In the genomic region with DNA sequence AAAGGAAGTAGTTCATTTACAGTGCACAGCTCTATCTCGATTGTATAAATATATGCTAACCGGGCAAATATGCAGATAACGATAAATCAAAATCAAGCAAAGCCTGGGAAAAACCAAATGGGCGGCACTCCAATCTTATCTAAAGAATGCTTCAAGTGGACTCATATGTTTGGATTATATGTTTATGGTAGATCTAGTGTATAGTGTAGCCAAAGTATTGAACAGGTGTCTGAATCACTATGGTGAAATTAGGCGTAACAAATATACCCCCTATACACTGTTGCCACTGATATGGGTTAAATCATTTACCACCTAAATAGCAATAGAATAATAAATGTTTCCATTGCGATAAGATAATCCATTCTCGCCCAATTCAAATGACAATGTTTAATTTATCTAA, we compare ENCODE assay signal across 2 fruit fly cellular contexts.
A peak's percentile ranks its signal among the peaks of the same experiment; 100 is the strongest.
TF ChIP-seq lines count a peak whose summit lies in the region.

No protein-coding gene starts in this region.

- no peak for TF ChIP-seq CTCF in whole organism, embryonic (GFP tag; optimal IDR thresholded peaks at IDR 0.05; lab: Kevin White, UChicago)

TF ChIP-seq in whole organism, embryonic, 481 proteins besides CTCF, POLR2A, EP300 and RAD21 (continues in another document):
- no peak for TF ChIP-seq Elba2 (GFP tag; optimal IDR thresholded peaks at IDR 0.05; lab: Kevin White, UChicago)
- TF ChIP-seq wek (GFP tag; optimal IDR thresholded peaks at IDR 0.05; lab: Kevin White, UChicago): no peak
- TF ChIP-seq otp (GFP tag; IDR thresholded peaks at IDR 0.05; lab: Robert Waterston, UW): no peak
- no peak for TF ChIP-seq CG2116 (GFP tag; optimal IDR thresholded peaks at IDR 0.05; lab: Kevin White, UChicago)
- no peak for TF ChIP-seq Hmr (GFP tag; optimal IDR thresholded peaks at IDR 0.05; lab: Kevin White, UChicago)
- TF ChIP-seq crc (GFP tag; optimal IDR thresholded peaks at IDR 0.05; lab: Kevin White, UChicago): no peak
- no peak for TF ChIP-seq ewg (GFP tag; optimal IDR thresholded peaks at IDR 0.05; lab: Kevin White, UChicago)
- no peak for TF ChIP-seq CG1603 (tag; optimal IDR thresholded peaks at IDR 0.05; lab: Kevin White, UChicago)
- no peak for TF ChIP-seq CG34422 (GFP tag; IDR thresholded peaks at IDR 0.05; lab: Robert Waterston, UW)
- no peak for TF ChIP-seq nom (GFP tag; optimal IDR thresholded peaks at IDR 0.05; lab: Kevin White, UChicago)
- no peak for TF ChIP-seq hb (GFP tag; IDR thresholded peaks at IDR 0.05; lab: Robert Waterston, UW; ENCODE audit: partially characterized antibody)
- TF ChIP-seq Hey (tag; optimal IDR thresholded peaks at IDR 0.05; lab: Kevin White, UChicago): peak; percentile 52
- no peak for TF ChIP-seq CG15601 (tag; optimal IDR thresholded peaks at IDR 0.05; lab: Kevin White, UChicago)
- TF ChIP-seq Poxn (GFP tag; IDR thresholded peaks at IDR 0.05; lab: Robert Waterston, UW): no peak
- no peak for TF ChIP-seq Hmx (GFP tag; optimal IDR thresholded peaks at IDR 0.05; lab: Kevin White, UChicago)
- TF ChIP-seq CG5953 (GFP tag; IDR thresholded peaks at IDR 0.05; lab: Robert Waterston, UW): no peak
- no peak for TF ChIP-seq wdn (GFP tag; IDR thresholded peaks at IDR 0.05; lab: Robert Waterston, UW)
- no peak for TF ChIP-seq Dfd (GFP tag; optimal IDR thresholded peaks at IDR 0.05; lab: Kevin White, UChicago)
- TF ChIP-seq CG11504 (tag; optimal IDR thresholded peaks at IDR 0.05; lab: Kevin White, UChicago): no peak
- TF ChIP-seq odd (GFP tag; optimal IDR thresholded peaks at IDR 0.05; lab: Kevin White, UChicago): no peak
- no peak for TF ChIP-seq hbn (GFP tag; IDR thresholded peaks at IDR 0.05; lab: Robert Waterston, UW; ENCODE audit: partially characterized antibody)
- no peak for TF ChIP-seq phol (tag; optimal IDR thresholded peaks at IDR 0.05; lab: Kevin White, UChicago)
- no peak for TF ChIP-seq CkIIα-i1 (GFP tag; IDR thresholded peaks at IDR 0.05; lab: Robert Waterston, UW)
- TF ChIP-seq ttk (GFP tag; IDR thresholded peaks at IDR 0.05; lab: Robert Waterston, UW): no peak
- no peak for TF ChIP-seq MBD-R2 (GFP tag; IDR thresholded peaks at IDR 0.05; lab: Robert Waterston, UW)
- no peak for TF ChIP-seq Side (GFP tag; optimal IDR thresholded peaks at IDR 0.05; lab: Kevin White, UChicago)
- no peak for TF ChIP-seq CG10654 (GFP tag; optimal IDR thresholded peaks at IDR 0.05; lab: Kevin White, UChicago)
- TF ChIP-seq yki (optimal IDR thresholded peaks at IDR 0.05; lab: Kevin White, UChicago): no peak
- TF ChIP-seq CG9437 (GFP tag; optimal IDR thresholded peaks at IDR 0.05; lab: Kevin White, UChicago): no peak
- peak; percentile 38 for TF ChIP-seq CG34376 (GFP tag; optimal IDR thresholded peaks at IDR 0.05; lab: Kevin White, UChicago)
- no peak for TF ChIP-seq Six4 (GFP tag; optimal IDR thresholded peaks at IDR 0.05; lab: Kevin White, UChicago)
- no peak for TF ChIP-seq CG8924 (tag; optimal IDR thresholded peaks at IDR 0.05; lab: Kevin White, UChicago)
- TF ChIP-seq CG18476 (GFP tag; optimal IDR thresholded peaks at IDR 0.05; lab: Kevin White, UChicago): no peak
- no peak for TF ChIP-seq MESR4 (GFP tag; optimal IDR thresholded peaks at IDR 0.05; lab: Kevin White, UChicago)
- no peak for TF ChIP-seq CG8944 (GFP tag; optimal IDR thresholded peaks at IDR 0.05; lab: Kevin White, UChicago)
- TF ChIP-seq Med (GFP tag; lab: Kevin White, UChicago): no peak
- TF ChIP-seq unc-4 (GFP tag; IDR thresholded peaks at IDR 0.05; lab: Robert Waterston, UW; ENCODE audit: partially characterized antibody): no peak
- no peak for TF ChIP-seq zen (tag; optimal IDR thresholded peaks at IDR 0.05; lab: Kevin White, UChicago)
- TF ChIP-seq lbe (GFP tag; optimal IDR thresholded peaks at IDR 0.05; lab: Kevin White, UChicago): no peak
- TF ChIP-seq HmgZ (tag; optimal IDR thresholded peaks at IDR 0.05; lab: Kevin White, UChicago): no peak
- TF ChIP-seq HHEX (GFP tag; optimal IDR thresholded peaks at IDR 0.05; lab: Kevin White, UChicago): no peak
- no peak for TF ChIP-seq nerfin-2 (GFP tag; IDR thresholded peaks at IDR 0.05; lab: Robert Waterston, UW; ENCODE audit: partially characterized antibody)
- no peak for TF ChIP-seq CG1529 (GFP tag; optimal IDR thresholded peaks at IDR 0.05; lab: Kevin White, UChicago)
- TF ChIP-seq Dip3 (GFP tag; optimal IDR thresholded peaks at IDR 0.05; lab: Kevin White, UChicago): no peak
- TF ChIP-seq Taf1 (GFP tag; IDR thresholded peaks at IDR 0.05; lab: Robert Waterston, UW): no peak
- no peak for TF ChIP-seq CG4404 (GFP tag; IDR thresholded peaks at IDR 0.05; lab: Robert Waterston, UW)

TF ChIP-seq in whole organism, wandering third instar larva, 38 proteins besides CTCF, POLR2A, EP300 and RAD21:
- no peak for TF ChIP-seq CG32264 (GFP tag; optimal IDR thresholded peaks at IDR 0.05; lab: Kevin White, UChicago)
- no peak for TF ChIP-seq Myc (optimal IDR thresholded peaks at IDR 0.05; lab: Kevin White, UChicago)
- no peak for TF ChIP-seq psq (GFP tag; optimal IDR thresholded peaks at IDR 0.05; lab: Kevin White, UChicago)
- no peak for TF ChIP-seq brk (GFP tag; optimal IDR thresholded peaks at IDR 0.05; lab: Kevin White, UChicago)
- no peak for TF ChIP-seq br (GFP tag; optimal IDR thresholded peaks at IDR 0.05; lab: Kevin White, UChicago)
- TF ChIP-seq usp (GFP tag; optimal IDR thresholded peaks at IDR 0.05; lab: Kevin White, UChicago): no peak
- TF ChIP-seq Sp1 (GFP tag; optimal IDR thresholded peaks at IDR 0.05; lab: Kevin White, UChicago): no peak
- TF ChIP-seq Rel (GFP tag; optimal IDR thresholded peaks at IDR 0.05; lab: Kevin White, UChicago): no peak
- TF ChIP-seq Rel (tag; optimal IDR thresholded peaks at IDR 0.05; lab: Kevin White, UChicago): peak; percentile 13
- TF ChIP-seq dl (GFP tag; optimal IDR thresholded peaks at IDR 0.05; lab: Kevin White, UChicago; ENCODE audit: insufficient read depth in 1 of 2, partially characterized antibody in 2 of 2): peak in 1 of 2 experiments; percentile 53
